Worm (Caenorhabditis elegans): ENCODE measurements around the gene exl-1.

The exl-1 gene

DNA sequence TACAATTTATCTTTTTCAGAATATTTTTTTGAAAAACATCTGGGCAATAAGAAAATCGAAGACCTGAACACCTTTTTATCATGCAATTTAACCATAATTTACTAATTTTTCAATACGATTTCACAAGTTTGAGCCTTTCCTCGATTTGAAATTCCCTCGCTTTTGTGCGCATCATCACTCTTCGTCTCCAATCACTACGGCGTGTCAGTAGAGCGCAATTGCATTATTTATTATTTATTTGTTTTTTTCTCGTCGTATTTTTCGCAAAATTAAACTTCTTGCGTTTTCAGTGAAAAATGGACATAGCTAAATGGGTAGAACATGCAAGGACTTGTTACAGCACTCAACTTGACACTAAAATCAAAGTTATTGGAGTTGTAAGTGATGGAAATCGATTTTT is 27.9 kb upstream of the exl-1 start, which contains the start of gene smg-8 (continued):
- TF ChIP-seq hlh-4 (tag; optimal IDR thresholded peaks at IDR 0.05) = no peak

- TF ChIP-seq aha-1 (tag; optimal IDR thresholded peaks at IDR 0.05) (no peak), ceh-88 (GFP tag; IDR thresholded peaks at IDR 0.05) (no peak), Y116A8C.19 (tag; optimal IDR thresholded peaks at IDR 0.05; ENCODE audit: borderline replicate concordance) (no peak), elt-2 (tag; optimal IDR thresholded peaks at IDR 0.05) (peak; percentile 48), mep-1 (tag; optimal IDR thresholded peaks at IDR 0.05) (peak; percentile 79), ceh-63 (GFP tag; optimal IDR thresholded peaks at IDR 0.05) (no peak), pag-3 (tag; optimal IDR thresholded peaks at IDR 0.05; ENCODE audit: borderline replicate concordance, insufficient read depth) (no peak), tbx-2 (tag; optimal IDR thresholded peaks at IDR 0.05) (peak; percentile 42), egl-27 (tag; optimal IDR thresholded peaks at IDR 0.05) (peak in 1 of 2 experiments; percentile 38), grh-1 (GFP tag; IDR thresholded peaks at IDR 0.05) (no peak), nhr-77 (tag; optimal IDR thresholded peaks at IDR 0.05) (peak; percentile 83), unc-62 (GFP tag; optimal IDR thresholded peaks at IDR 0.05) (no peak), nhr-20 (tag; optimal IDR thresholded peaks at IDR 0.05) (peak; percentile 74), nhr-90 (tag; optimal IDR thresholded peaks at IDR 0.05; ENCODE audit: poor library complexity) (peak; percentile 41), swsn-7 (tag; optimal IDR thresholded peaks at IDR 0.05) (peak; percentile 59), fkh-4 (tag; optimal IDR thresholded peaks at IDR 0.05; ENCODE audit: borderline replicate concordance) (no peak), ets-5 (GFP tag; IDR thresholded peaks at IDR 0.05) (no peak), unc-30 (tag; optimal IDR thresholded peaks at IDR 0.05) (no peak), nhr-85 (tag) (peak; percentile 78), aly-2 (tag; optimal IDR thresholded peaks at IDR 0.05) (no peak), lin-35 (GFP tag; optimal IDR thresholded peaks at IDR 0.05) (peak; percentile 64 to 84), tlp-1 (tag; optimal IDR thresholded peaks at IDR 0.05) (no peak), nhr-76 (tag; optimal IDR thresholded peaks at IDR 0.05) (no peak), fos-1 (tag; optimal IDR thresholded peaks at IDR 0.05) (peak; percentile 74), irx-1 (tag; optimal IDR thresholded peaks at IDR 0.05) (no peak), mdl-1 (tag; optimal IDR thresholded peaks at IDR 0.05) (peak in 1 of 2 experiments; percentile 60), efl-1 (optimal IDR thresholded peaks at IDR 0.05) (peak; percentile 73 to 89), efl-1 (GFP tag; optimal IDR thresholded peaks at IDR 0.05 in 1 of 2) (peak; percentile 63 to 96), egl-13 (tag; optimal IDR thresholded peaks at IDR 0.05) (no peak), ztf-11 (tag; optimal IDR thresholded peaks at IDR 0.05) (no peak), hlh-4 (tag; optimal IDR thresholded peaks at IDR 0.05) (no peak), lin-39 (tag; optimal IDR thresholded peaks at IDR 0.05) (no peak), fkh-10 (GFP tag; optimal IDR thresholded peaks at IDR 0.05) (no peak), lir-3 (tag; optimal IDR thresholded peaks at IDR 0.05; ENCODE audit: poor library complexity) (no peak), unc-130 (tag; optimal IDR thresholded peaks at IDR 0.05) (no peak), jun-1 (tag; optimal IDR thresholded peaks at IDR 0.05) (no peak), C04F5.9 (tag; optimal IDR thresholded peaks at IDR 0.05) (no peak), nhr-84 (tag; optimal IDR thresholded peaks at IDR 0.05) (no peak), zag-1 (tag; optimal IDR thresholded peaks at IDR 0.05) (no peak), lsy-2 (tag; optimal IDR thresholded peaks at IDR 0.05) (peak; percentile 35 to 76), nhr-12 (tag; optimal IDR thresholded peaks at IDR 0.05) (no peak), pax-3 (tag; optimal IDR thresholded peaks at IDR 0.05) (no peak), nhr-11 (tag; optimal IDR thresholded peaks at IDR 0.05) (no peak), dpl-1 (GFP tag; optimal IDR thresholded peaks at IDR 0.05) (peak; percentile 57 to 67 (median 63)), lin-13 (GFP tag; optimal IDR thresholded peaks at IDR 0.05) (peak; percentile 4), alr-1 (tag; optimal IDR thresholded peaks at IDR 0.05; ENCODE audit: borderline replicate concordance) (no peak), nhr-47 (tag; optimal IDR thresholded peaks at IDR 0.05) (peak; percentile 70), rnt-1 (tag; optimal IDR thresholded peaks at IDR 0.05) (peak; percentile 48), nhr-71 (tag; optimal IDR thresholded peaks at IDR 0.05) (peak; percentile 75), lin-15B (tag; optimal IDR thresholded peaks at IDR 0.05) (no peak)
These were observed 24.7 kb upstream of the exl-1 start, which contains the start of gene K04B12.2 for ce11 chrII:14437922-14438458. Gene K04B12.2 (minus strand): TSS chrII:14437972.

Measured in whole organism, L1 larva.